Fruit fly (Drosophila melanogaster) whole organism, embryonic: ENCODE measurements around the gene Or85a.

Source experiments
- Awh ChIP-seq: fragments of 200-800 bp; sonication (Bioruptor generic); IDR thresholded peaks from 2 replicates; pipeline ENCODE4, ENCODE4 v1.3.6; 2022; ENCODE audit warnings: missing biosample characterization, missing genetic modification characterization
- C15 ChIP-seq: fragments of 200-800 bp; sonication (Bioruptor generic); IDR thresholded peaks from 3 replicates; pipeline ENCODE4 v1.3.6; 2022; ENCODE audit warnings: missing biosample characterization, missing genetic modification characterization
- CG14710 ChIP-seq: fragments of 200-800 bp; sonication (Bioruptor generic); optimal IDR thresholded peaks from 3 replicates; lab custom pipeline; 2019; ENCODE audit warnings: missing biosample characterization, mild to moderate bottlenecking, missing genetic modification characterization, moderate library complexity
- CG14860 ChIP-seq: fragments of 200-800 bp; sonication (Bioruptor generic); IDR thresholded peaks from 3 replicates; pipeline ENCODE4 v1.3.6; 2022; ENCODE audit warnings: missing biosample characterization, missing genetic modification characterization; ENCODE audit not compliant: partially characterized antibody
- CG16863 ChIP-seq: fragments of 200-800 bp; sonication (Bioruptor generic); optimal IDR thresholded peaks from 3 replicates; lab custom pipeline; 2016; ENCODE audit warnings: missing biosample characterization, missing genetic modification characterization
- CG2875 ChIP-seq: fragments of 200-800 bp; sonication (Bioruptor generic); optimal IDR thresholded peaks from 2 replicates; lab custom pipeline; 2017; ENCODE audit warnings: missing biosample characterization, mild to moderate bottlenecking, missing genetic modification characterization, missing genetic modification reagents
- CG4360 ChIP-seq: fragments of 200-800 bp; sonication (Bioruptor generic); IDR thresholded peaks from 2 replicates; pipeline ENCODE4 v1.3.6; 2022; ENCODE audit warnings: missing biosample characterization, missing genetic modification characterization
- CG7357 ChIP-seq: fragments of 200-800 bp; sonication (Bioruptor generic); IDR thresholded peaks from 3 replicates; pipeline ENCODE4 v1.3.6; 2022; ENCODE audit warnings: missing biosample characterization, missing genetic modification characterization
- CG8290 ChIP-seq, 3 experiments: fragments of 200-800 bp; sonication (Bioruptor generic); optimal IDR thresholded peaks; 2 replicates each; lab custom pipeline; 2016 to 2019; ENCODE audit warnings: missing biosample characterization in 3 of 3, missing genetic modification characterization in 3 of 3, mild to moderate bottlenecking in 2 of 3, moderate library complexity in 1 of 3
- CG8924 ChIP-seq: fragments of 200-800 bp; optimal IDR thresholded peaks from 3 replicates; lab custom pipeline; 2019; ENCODE audit warnings: missing biosample characterization, mild to moderate bottlenecking, missing genetic modification characterization, moderate library complexity
- Chrac-16 ChIP-seq: fragments of 200-800 bp; sonication (Bioruptor generic); optimal IDR thresholded peaks from 3 replicates; lab custom pipeline; 2016; ENCODE audit warnings: missing biosample characterization, missing genetic modification characterization
- CrebB ChIP-seq: fragments of 200-800 bp; sonication (Bioruptor generic); optimal IDR thresholded peaks from 3 replicates; lab custom pipeline; 2018; ENCODE audit warnings: missing biosample characterization, mild to moderate bottlenecking, missing genetic modification characterization
- Drgx ChIP-seq: fragments of 200-800 bp; sonication (Bioruptor generic); IDR thresholded peaks from 2 replicates; pipeline ENCODE4 v1.3.6; 2022; ENCODE audit warnings: missing biosample characterization, missing genetic modification characterization
- Hr78 ChIP-seq, 2 experiments: fragments of 200-800 bp in 1 of 2; fragments of >200 bp in 1 of 2; sonication (Bioruptor generic) in 1 of 2; optimal IDR thresholded peaks; 2 replicates each; lab custom pipeline; 2017 to 2019; ENCODE audit warnings: missing biosample characterization in 2 of 2, missing genetic modification characterization in 2 of 2, mild to moderate bottlenecking in 1 of 2, moderate library complexity in 1 of 2
- Kr ChIP-seq: fragments of 200-800 bp; sonication (Bioruptor generic); optimal IDR thresholded peaks from 2 replicates; lab custom pipeline; 2017; ENCODE audit warnings: missing biosample characterization, mild to moderate bottlenecking, missing genetic modification characterization
- MTF-1 ChIP-seq: fragments of 200-800 bp; sonication (Bioruptor generic); optimal IDR thresholded peaks from 2 replicates; lab custom pipeline; 2018; ENCODE audit warnings: missing biosample characterization, mild to moderate bottlenecking, missing genetic modification characterization, borderline replicate concordance
- Meics ChIP-seq: fragments of 200-800 bp; sonication (Bioruptor generic); optimal IDR thresholded peaks from 2 replicates; lab custom pipeline; 2017; ENCODE audit warnings: missing biosample characterization, mild to moderate bottlenecking, missing genetic modification characterization
- Mes4 ChIP-seq: fragments of 200-800 bp; sonication (Bioruptor generic); optimal IDR thresholded peaks from 2 replicates; lab custom pipeline; 2016; ENCODE audit warnings: missing biosample characterization, missing genetic modification characterization
- NK7.1 ChIP-seq: fragments of 200-800 bp; sonication (Bioruptor generic); optimal IDR thresholded peaks from 3 replicates; lab custom pipeline; 2016; ENCODE audit warnings: missing biosample characterization, missing genetic modification characterization
- Poxn ChIP-seq: fragments of 200-800 bp; sonication (Bioruptor generic); IDR thresholded peaks from 2 replicates; pipeline ENCODE4 v1.3.6; 2022; ENCODE audit warnings: missing biosample characterization, missing genetic modification characterization
- Ptx1 ChIP-seq: fragments of 200-800 bp; sonication (Bioruptor generic); IDR thresholded peaks from 2 replicates; pipeline ENCODE4 v1.3.6; 2022; ENCODE audit warnings: missing biosample characterization, missing genetic modification characterization
- Ssrp ChIP-seq: fragments of 200-800 bp; sonication (Bioruptor generic); optimal IDR thresholded peaks from 2 replicates; lab custom pipeline; 2018; ENCODE audit warnings: missing biosample characterization, mild to moderate bottlenecking, missing genetic modification characterization, moderate library complexity
- Stat92E ChIP-seq, 3 experiments: fragments of >200 bp in 2 of 3; fragments of 200-800 bp in 1 of 3; sonication (Bioruptor generic) in 1 of 3; optimal IDR thresholded peaks; 2 replicates each; lab custom pipeline; 2017 to 2019; ENCODE audit warnings: missing biosample characterization in 3 of 3, missing genetic modification characterization in 3 of 3, mild to moderate bottlenecking in 1 of 3, moderate library complexity in 1 of 3
- Vsx1 ChIP-seq: fragments of 200-800 bp; sonication (Bioruptor generic); optimal IDR thresholded peaks from 2 replicates; lab custom pipeline; 2017; ENCODE audit warnings: missing biosample characterization, mild to moderate bottlenecking, missing genetic modification characterization, missing genetic modification reagents
- bcd ChIP-seq: fragments of 200-800 bp; sonication (Bioruptor generic); optimal IDR thresholded peaks from 2 replicates; lab custom pipeline; 2017; ENCODE audit warnings: missing biosample characterization, mild to moderate bottlenecking, missing genetic modification characterization
- bigmax ChIP-seq: fragments of 200-800 bp; sonication (Bioruptor generic); optimal IDR thresholded peaks from 2 replicates; lab custom pipeline; 2018; ENCODE audit warnings: missing biosample characterization, mild to moderate bottlenecking, missing genetic modification characterization
- bsh ChIP-seq, 2 experiments: fragments of 200-800 bp; sonication (Bioruptor generic); optimal IDR thresholded peaks; 2 replicates each; lab custom pipeline; 2017 to 2018; ENCODE audit warnings: mild to moderate bottlenecking in 2 of 2, missing biosample characterization in 2 of 2, missing genetic modification characterization in 2 of 2, moderate library complexity in 1 of 2
- chif ChIP-seq, 2 experiments: fragments of 200-800 bp; sonication (Bioruptor generic); optimal IDR thresholded peaks; 3 replicates each; lab custom pipeline; 2016; ENCODE audit warnings: missing biosample characterization in 2 of 2, missing genetic modification characterization in 2 of 2
- chinmo ChIP-seq: fragments of 200-800 bp; sonication (Bioruptor generic); IDR thresholded peaks from 4 replicates; pipeline ENCODE4 v1.3.6; 2022; ENCODE audit warnings: missing biosample characterization, missing genetic modification characterization; ENCODE audit not compliant: partially characterized antibody
- ci ChIP-seq: fragments of 200-800 bp; sonication (Bioruptor generic); IDR thresholded peaks from 3 replicates; pipeline ENCODE4 v1.3.6; 2022; ENCODE audit warnings: missing biosample characterization, missing genetic modification characterization
- cwo ChIP-seq: fragments of 200-800 bp; sonication (Bioruptor generic); optimal IDR thresholded peaks from 3 replicates; lab custom pipeline; 2017; ENCODE audit warnings: missing biosample characterization, missing genetic modification characterization, mild to moderate bottlenecking, moderate library complexity, missing genetic modification reagents
- dpn ChIP-seq, 2 experiments: fragments of 200-800 bp; sonication (Bioruptor generic); optimal IDR thresholded peaks; 3 replicates each; lab custom pipeline; 2016; ENCODE audit warnings: missing biosample characterization in 2 of 2, missing genetic modification characterization in 2 of 2
- eve ChIP-seq, 2 experiments: fragments of >200 bp; optimal IDR thresholded peaks; 2 replicates each; lab custom pipeline; 2017; ENCODE audit warnings: missing biosample characterization in 2 of 2, missing genetic modification characterization in 2 of 2
- eyg ChIP-seq: fragments of 200-800 bp; sonication (Bioruptor generic); optimal IDR thresholded peaks from 3 replicates; lab custom pipeline; 2016; ENCODE audit warnings: missing biosample characterization, missing genetic modification characterization
- fd96Cb ChIP-seq: fragments of 200-800 bp; sonication (Bioruptor generic); optimal IDR thresholded peaks from 2 replicates; lab custom pipeline; 2018; ENCODE audit warnings: missing biosample characterization, mild to moderate bottlenecking, missing genetic modification characterization, moderate library complexity
- h ChIP-seq: fragments of >200 bp; optimal IDR thresholded peaks from 2 replicates; lab custom pipeline; 2017
- inv ChIP-seq: fragments of 200-800 bp; sonication (Bioruptor generic); IDR thresholded peaks from 2 replicates; pipeline ENCODE4 v1.3.6; 2022; ENCODE audit warnings: missing biosample characterization, missing genetic modification characterization; ENCODE audit not compliant: partially characterized antibody
- mld ChIP-seq: fragments of 200-800 bp; sonication (Bioruptor generic); IDR thresholded peaks from 3 replicates; pipeline ENCODE4 v1.3.6; 2022; ENCODE audit warnings: missing biosample characterization, missing genetic modification characterization; ENCODE audit not compliant: partially characterized antibody
- pb ChIP-seq: fragments of 200-800 bp; sonication (Bioruptor generic); optimal IDR thresholded peaks from 3 replicates; lab custom pipeline; 2016; ENCODE audit warnings: missing biosample characterization, missing genetic modification characterization
- pho ChIP-seq: fragments of 200-800 bp; sonication (Bioruptor generic); optimal IDR thresholded peaks from 2 replicates; lab custom pipeline; 2016; ENCODE audit warnings: missing biosample characterization, missing genetic modification characterization
- phol ChIP-seq: fragments of 200-800 bp; sonication (Bioruptor generic); optimal IDR thresholded peaks from 3 replicates; lab custom pipeline; 2018; ENCODE audit warnings: missing biosample characterization, mild to moderate bottlenecking, missing genetic modification characterization, moderate library complexity
- pzg ChIP-seq: fragments of 200-800 bp; sonication (Bioruptor generic); optimal IDR thresholded peaks from 3 replicates; lab custom pipeline; 2018; ENCODE audit warnings: missing biosample characterization, mild to moderate bottlenecking, missing genetic modification characterization, moderate library complexity
- ro ChIP-seq: fragments of 200-800 bp; sonication (Bioruptor generic); IDR thresholded peaks from 2 replicates; pipeline ENCODE4 v1.3.6; 2022; ENCODE audit warnings: missing biosample characterization, missing genetic modification characterization
- row ChIP-seq: fragments of 200-800 bp; sonication (Bioruptor generic); IDR thresholded peaks from 3 replicates; pipeline ENCODE4 v1.3.6; 2022; ENCODE audit warnings: missing biosample characterization, missing genetic modification characterization
- sd ChIP-seq: fragments of 200-800 bp; sonication (Bioruptor generic); optimal IDR thresholded peaks from 3 replicates; lab custom pipeline; 2018; ENCODE audit warnings: missing biosample characterization, mild to moderate bottlenecking, missing genetic modification characterization, moderate library complexity
- trem ChIP-seq: fragments of 200-800 bp; optimal IDR thresholded peaks from 3 replicates; lab custom pipeline; 2019; ENCODE audit warnings: missing biosample characterization, mild to moderate bottlenecking, missing genetic modification characterization, moderate library complexity
- trh ChIP-seq: fragments of 200-800 bp; sonication (Bioruptor generic); optimal IDR thresholded peaks from 2 replicates; lab custom pipeline; 2016; ENCODE audit warnings: missing biosample characterization, missing genetic modification characterization
- z ChIP-seq: fragments of 200-800 bp; sonication (Bioruptor generic); IDR thresholded peaks from 3 replicates; pipeline ENCODE4 v1.3.6; 2022; ENCODE audit warnings: missing biosample characterization, missing genetic modification characterization

The Or85a gene

dm6 chr3R:8355579-8355978, 34.0 kb downstream of the Or85a start (continued):
- TF ChIP-seq fd96Cb (tag; lab: Kevin White, UChicago) (peak; percentile 90), chif (GFP tag; optimal IDR thresholded peaks at IDR 0.05; lab: Kevin White, UChicago) (peak; percentile 90 to 91), CG14710 (peak; percentile 80), Meics (peak; percentile 99), Hr78 (GFP tag; optimal IDR thresholded peaks at IDR 0.05; lab: Kevin White, UChicago) (peak in 1 of 2 experiments; percentile 64), mld (GFP tag; lab: Robert Waterston, UW) (no peak), CG7357 (GFP tag; lab: Robert Waterston, UW) (peak; percentile 78; the same call in 2 of the 3 replicates), bigmax (peak; percentile 42), MTF-1 (GFP tag; lab: Kevin White, UChicago) (peak; percentile 79), Ssrp (tag; lab: Kevin White, UChicago) (peak; percentile 84), Awh (GFP tag; lab: Robert Waterston, UW) (peak; percentile 90), ro (peak; percentile 80), CrebB (tag; lab: Kevin White, UChicago) (peak; percentile 94), eyg (GFP tag; lab: Kevin White, UChicago) (peak; percentile 96), Poxn (GFP tag; lab: Robert Waterston, UW) (peak; percentile 93), CG14860 (GFP tag; lab: Robert Waterston, UW) (no peak), C15 (GFP tag; lab: Robert Waterston, UW) (peak; percentile 92), h (lab: Kevin White, UChicago) (no peak), CG2875 (GFP tag; lab: Kevin White, UChicago) (peak; percentile 87), pzg (peak; percentile 27), pb (GFP tag; lab: Kevin White, UChicago) (peak; percentile 96), eve (GFP tag; optimal IDR thresholded peaks at IDR 0.05; lab: Kevin White, UChicago) (no peak), Ptx1 (GFP tag; lab: Robert Waterston, UW) (peak; percentile 96), CG16863 (GFP tag; lab: Kevin White, UChicago) (peak; percentile 90), bsh (GFP tag; optimal IDR thresholded peaks at IDR 0.05; lab: Kevin White, UChicago) (peak; percentile 43 to 93), trh (GFP tag; lab: Kevin White, UChicago) (peak; percentile 88), CG8924 (tag; lab: Kevin White, UChicago) (peak; percentile 91), Chrac-16 (GFP tag; lab: Kevin White, UChicago) (peak; percentile 95)

dm6 chr3R:8356626-8357290, 35.2 kb downstream of the Or85a start, which contains the start of gene stck:
TSS of gene stck (plus strand) at chr3R:8356978.
- no peak for TF ChIP-seq Kr (GFP tag; lab: Kevin White, UChicago)
- TF ChIP-seq row = peak; percentile 54; the same call in 2 of the 3 replicates
- TF ChIP-seq chinmo (GFP tag; lab: Robert Waterston, UW) = 0 out of 4 replicates have a peak, but pooled peaks have one; percentile 12
- TF ChIP-seq inv (GFP tag; lab: Robert Waterston, UW) = peak; percentile 50; the same call in 1 of the 2 replicates
- TF ChIP-seq dpn (GFP tag; optimal IDR thresholded peaks at IDR 0.05; lab: Kevin White, UChicago) = peak in 1 of 2 experiments; percentile 13
- TF ChIP-seq pho (GFP tag; lab: Kevin White, UChicago) = peak; percentile 7
- peak; percentile 56; the same call in 1 of the 3 replicates for TF ChIP-seq CG14860 (GFP tag; lab: Robert Waterston, UW)
- TF ChIP-seq NK7.1 = no peak
- TF ChIP-seq ci (GFP tag; lab: Robert Waterston, UW) = no peak
- no peak for TF ChIP-seq Drgx (GFP tag; lab: Robert Waterston, UW)
- TF ChIP-seq phol (tag; lab: Kevin White, UChicago) = peak; percentile 32
- TF ChIP-seq sd = peak; percentile 74
- TF ChIP-seq Stat92E (GFP tag; optimal IDR thresholded peaks at IDR 0.05; lab: Kevin White, UChicago) = peak in 1 of 3 experiments; percentile 16
- TF ChIP-seq bcd (GFP tag; lab: Kevin White, UChicago) = peak; percentile 4
- TF ChIP-seq CG8290 (GFP tag; optimal IDR thresholded peaks at IDR 0.05; lab: Kevin White, UChicago) = no peak
- peak in 1 of 2 experiments; percentile 27 for TF ChIP-seq CG8290 (tag; optimal IDR thresholded peaks at IDR 0.05; lab: Kevin White, UChicago)
- TF ChIP-seq z (GFP tag; lab: Robert Waterston, UW) = no peak
- peak; percentile 8 for TF ChIP-seq Vsx1
- no peak for TF ChIP-seq cwo (GFP tag; lab: Kevin White, UChicago)
- peak; percentile 59; the same call in 1 of the 2 replicates for TF ChIP-seq CG4360 (GFP tag; lab: Robert Waterston, UW)
- peak; percentile 22 for TF ChIP-seq trem (tag; lab: Kevin White, UChicago)
- no peak for TF ChIP-seq Mes4
